Fruit fly (Drosophila melanogaster) whole organism, embryonic: Measurements from ENCODE around the gene Ptp10D.

Experiments
- ATbp ChIP-seq: fragments of 200-800 bp; sonication (Bioruptor generic); optimal IDR thresholded peaks from 2 replicates; lab custom pipeline; 2017; ENCODE audit warnings: missing biosample characterization, mild to moderate bottlenecking, missing genetic modification characterization, missing genetic modification reagents
- B-H2 ChIP-seq: fragments of 200-800 bp; sonication (Bioruptor generic); optimal IDR thresholded peaks from 2 replicates; lab custom pipeline; 2018; ENCODE audit warnings: missing biosample characterization, mild to moderate bottlenecking, missing genetic modification characterization
- Blimp-1 ChIP-seq: fragments of 200-800 bp; sonication (Bioruptor generic); optimal IDR thresholded peaks from 3 replicates; lab custom pipeline; 2018; ENCODE audit warnings: missing biosample characterization, missing genetic modification characterization, mild to moderate bottlenecking, moderate library complexity, missing genetic modification reagents
- C15 ChIP-seq: fragments of 200-800 bp; sonication (Bioruptor generic); IDR thresholded peaks from 3 replicates; pipeline ENCODE4 v1.3.6; 2022; ENCODE audit warnings: missing biosample characterization, missing genetic modification characterization
- CG10274 ChIP-seq: fragments of 200-800 bp; sonication (Bioruptor generic); optimal IDR thresholded peaks from 3 replicates; lab custom pipeline; 2017; ENCODE audit warnings: missing biosample characterization, mild to moderate bottlenecking, missing genetic modification characterization
- CG10543 ChIP-seq: fragments of 200-800 bp; sonication (Bioruptor generic); optimal IDR thresholded peaks from 3 replicates; lab custom pipeline; 2017; ENCODE audit warnings: missing biosample characterization, mild to moderate bottlenecking, missing genetic modification characterization, moderate library complexity
- CG1603 ChIP-seq: fragments of 200-800 bp; sonication (Bioruptor generic); optimal IDR thresholded peaks from 2 replicates; lab custom pipeline; 2019; ENCODE audit warnings: missing biosample characterization, mild to moderate bottlenecking, missing genetic modification characterization, moderate library complexity
- CG18599 ChIP-seq: fragments of 200-800 bp; sonication (Bioruptor generic); optimal IDR thresholded peaks from 3 replicates; lab custom pipeline; 2017; ENCODE audit warnings: missing biosample characterization, missing genetic modification characterization, mild to moderate bottlenecking, moderate library complexity, missing genetic modification reagents
- CG2678 ChIP-seq: fragments of 200-800 bp; sonication (Bioruptor generic); optimal IDR thresholded peaks from 3 replicates; lab custom pipeline; 2019; ENCODE audit warnings: missing biosample characterization, mild to moderate bottlenecking, missing genetic modification characterization, moderate library complexity
- CG2875 ChIP-seq: fragments of 200-800 bp; sonication (Bioruptor generic); optimal IDR thresholded peaks from 2 replicates; lab custom pipeline; 2017; ENCODE audit warnings: missing biosample characterization, mild to moderate bottlenecking, missing genetic modification characterization, missing genetic modification reagents
- CG32532 ChIP-seq: fragments of 200-800 bp; sonication (Bioruptor generic); IDR thresholded peaks from 2 replicates; pipeline ENCODE4 v1.3.6; 2022; ENCODE audit warnings: missing biosample characterization, missing genetic modification characterization
- CG4424 ChIP-seq: fragments of 200-800 bp; sonication (Bioruptor generic); optimal IDR thresholded peaks from 3 replicates; lab custom pipeline; 2016; ENCODE audit warnings: missing biosample characterization, missing genetic modification characterization
- CG5245 ChIP-seq: fragments of 200-800 bp; sonication (Bioruptor generic); optimal IDR thresholded peaks from 3 replicates; lab custom pipeline; 2016; ENCODE audit warnings: missing biosample characterization, missing genetic modification characterization
- CG6654 ChIP-seq: fragments of 200-800 bp; sonication (Bioruptor generic); optimal IDR thresholded peaks from 2 replicates; lab custom pipeline; 2017; ENCODE audit warnings: missing biosample characterization, mild to moderate bottlenecking, missing genetic modification characterization
- CG8290 ChIP-seq, 3 experiments: fragments of 200-800 bp; sonication (Bioruptor generic); optimal IDR thresholded peaks; 2 replicates each; lab custom pipeline; 2016 to 2019; ENCODE audit warnings: missing biosample characterization in 3 of 3, missing genetic modification characterization in 3 of 3, mild to moderate bottlenecking in 2 of 3, moderate library complexity in 1 of 3
- Drgx ChIP-seq: fragments of 200-800 bp; sonication (Bioruptor generic); IDR thresholded peaks from 2 replicates; pipeline ENCODE4 v1.3.6; 2022; ENCODE audit warnings: missing biosample characterization, missing genetic modification characterization
- E2f1 ChIP-seq: fragments of 200-800 bp; sonication (Bioruptor generic); IDR thresholded peaks from 2 replicates; pipeline ENCODE4 v1.3.6; 2022; ENCODE audit warnings: missing biosample characterization, missing genetic modification characterization
- Fer1 ChIP-seq: fragments of 200-800 bp; sonication (Bioruptor generic); optimal IDR thresholded peaks from 2 replicates; lab custom pipeline; 2017; ENCODE audit warnings: missing biosample characterization, mild to moderate bottlenecking, missing genetic modification characterization
- Fer3 ChIP-seq: fragments of 200-800 bp; sonication (Bioruptor generic); optimal IDR thresholded peaks from 2 replicates; lab custom pipeline; 2018; ENCODE audit warnings: missing biosample characterization, mild to moderate bottlenecking, missing genetic modification characterization, moderate library complexity
- HLH3B ChIP-seq: fragments of 200-800 bp; sonication (Bioruptor generic); IDR thresholded peaks from 2 replicates; pipeline ENCODE4 v1.3.6; 2022; ENCODE audit warnings: missing biosample characterization, missing genetic modification characterization
- HmgZ ChIP-seq: fragments of 200-800 bp; sonication (Bioruptor generic); optimal IDR thresholded peaks from 2 replicates; lab custom pipeline; 2018; ENCODE audit warnings: missing biosample characterization, mild to moderate bottlenecking, missing genetic modification characterization
- NfI ChIP-seq: fragments of 200-800 bp; sonication (Bioruptor generic); optimal IDR thresholded peaks from 3 replicates; lab custom pipeline; 2018; ENCODE audit warnings: missing biosample characterization, mild to moderate bottlenecking, missing genetic modification characterization, moderate library complexity
- Oli ChIP-seq: fragments of 200-800 bp; sonication (Bioruptor generic); optimal IDR thresholded peaks from 2 replicates; lab custom pipeline; 2018; ENCODE audit warnings: missing biosample characterization, mild to moderate bottlenecking, missing genetic modification characterization, moderate library complexity
- Optix ChIP-seq: fragments of 200-800 bp; sonication (Bioruptor generic); IDR thresholded peaks from 3 replicates; pipeline ENCODE4 v1.3.6; 2022; ENCODE audit warnings: missing biosample characterization, missing genetic modification characterization
- Ptx1 ChIP-seq: fragments of 200-800 bp; sonication (Bioruptor generic); IDR thresholded peaks from 2 replicates; pipeline ENCODE4 v1.3.6; 2022; ENCODE audit warnings: missing biosample characterization, missing genetic modification characterization
- Sox102F ChIP-seq: fragments of 200-800 bp; sonication (Bioruptor generic); optimal IDR thresholded peaks from 2 replicates; lab custom pipeline; 2018; ENCODE audit warnings: missing biosample characterization, mild to moderate bottlenecking, missing genetic modification characterization, moderate library complexity
- Sry-β ChIP-seq: fragments of 200-800 bp; sonication (Bioruptor generic); optimal IDR thresholded peaks from 2 replicates; lab custom pipeline; 2018; ENCODE audit warnings: missing biosample characterization, mild to moderate bottlenecking, missing genetic modification characterization, moderate library complexity
- Xbp1 ChIP-seq: fragments of 200-800 bp; sonication (Bioruptor generic); optimal IDR thresholded peaks from 3 replicates; lab custom pipeline; 2016; ENCODE audit warnings: missing biosample characterization, mild to moderate bottlenecking, missing genetic modification characterization
- bcd ChIP-seq: fragments of 200-800 bp; sonication (Bioruptor generic); optimal IDR thresholded peaks from 2 replicates; lab custom pipeline; 2017; ENCODE audit warnings: missing biosample characterization, mild to moderate bottlenecking, missing genetic modification characterization
- chif ChIP-seq, 2 experiments: fragments of 200-800 bp; sonication (Bioruptor generic); optimal IDR thresholded peaks; 3 replicates each; lab custom pipeline; 2016; ENCODE audit warnings: missing biosample characterization in 2 of 2, missing genetic modification characterization in 2 of 2
- ci ChIP-seq: fragments of 200-800 bp; sonication (Bioruptor generic); IDR thresholded peaks from 3 replicates; pipeline ENCODE4 v1.3.6; 2022; ENCODE audit warnings: missing biosample characterization, missing genetic modification characterization
- dmrt99B ChIP-seq: fragments of 200-800 bp; sonication (Bioruptor generic); optimal IDR thresholded peaks from 2 replicates; lab custom pipeline; 2018; ENCODE audit warnings: missing biosample characterization, mild to moderate bottlenecking, missing genetic modification characterization, moderate library complexity
- esg ChIP-seq: fragments of 200-800 bp; sonication (Bioruptor generic); conservative IDR thresholded peaks from 2 replicates; pipeline ENCODE4 v1.3.6; 2022; ENCODE audit warnings: missing biosample characterization, missing genetic modification characterization
- exex ChIP-seq: fragments of 200-800 bp; sonication (Bioruptor generic); optimal IDR thresholded peaks from 4 replicates; lab custom pipeline; 2018; ENCODE audit warnings: missing biosample characterization, mild to moderate bottlenecking, missing genetic modification characterization, moderate library complexity
- fd3F ChIP-seq: fragments of 200-800 bp; sonication (Bioruptor generic); optimal IDR thresholded peaks from 2 replicates; lab custom pipeline; 2018; ENCODE audit warnings: missing biosample characterization, mild to moderate bottlenecking, missing genetic modification characterization, moderate library complexity
- fd96Cb ChIP-seq: fragments of 200-800 bp; sonication (Bioruptor generic); optimal IDR thresholded peaks from 2 replicates; lab custom pipeline; 2018; ENCODE audit warnings: missing biosample characterization, mild to moderate bottlenecking, missing genetic modification characterization, moderate library complexity
- h ChIP-seq: fragments of >200 bp; optimal IDR thresholded peaks from 2 replicates; lab custom pipeline; 2017
- jigr1 ChIP-seq: fragments of 200-800 bp; sonication (Bioruptor generic); IDR thresholded peaks from 3 replicates; pipeline ENCODE4 v1.3.6; 2022; ENCODE audit warnings: missing biosample characterization, missing genetic modification characterization
- jumu ChIP-seq: fragments of 200-800 bp; sonication (Bioruptor generic); optimal IDR thresholded peaks from 3 replicates; lab custom pipeline; 2016; ENCODE audit warnings: missing biosample characterization, missing genetic modification characterization
- ken ChIP-seq: fragments of 200-800 bp; sonication (Bioruptor generic); IDR thresholded peaks from 3 replicates; pipeline ENCODE4 v1.3.6; 2022; ENCODE audit warnings: missing biosample characterization, missing genetic modification characterization
- lilli ChIP-seq: fragments of 200-800 bp; sonication (Bioruptor generic); optimal IDR thresholded peaks from 3 replicates; lab custom pipeline; 2016; ENCODE audit warnings: missing biosample characterization, missing genetic modification characterization
- lmd ChIP-seq: fragments of 200-800 bp; sonication (Bioruptor generic); IDR thresholded peaks from 2 replicates; pipeline ENCODE4 v1.3.6; 2022; ENCODE audit warnings: missing biosample characterization, missing genetic modification characterization
- pan ChIP-seq, 4 experiments: fragments of >200 bp in 3 of 4; fragments of 200-800 bp in 1 of 4; sonication (Bioruptor generic) in 1 of 4; optimal IDR thresholded peaks in 3 of 4; IDR thresholded peaks in 1 of 4; 2 replicates each; pipeline versions ENCODE4 v1.3.6 to Lab custom; 2017 to 2022; ENCODE audit warnings: missing biosample characterization in 2 of 4, missing genetic modification characterization in 2 of 4, mixed read lengths in 1 of 4
- prd ChIP-seq, 3 experiments: fragments of >200 bp in 2 of 3; fragments of 200-800 bp in 1 of 3; sonication (Bioruptor generic) in 1 of 3; optimal IDR thresholded peaks in 2 of 3; IDR thresholded peaks in 1 of 3; 2 replicates in 2 of 3; 3 replicates in 1 of 3; pipeline versions ENCODE4 v1.3.6 to Lab custom; 2017 to 2022; ENCODE audit warnings: missing biosample characterization in 1 of 3, missing genetic modification characterization in 1 of 3
- sob ChIP-seq: fragments of 200-800 bp; sonication (Bioruptor generic); IDR thresholded peaks from 2 replicates; pipeline ENCODE4 v1.3.6; 2022; ENCODE audit warnings: missing biosample characterization, missing genetic modification characterization
- tio ChIP-seq: fragments of 200-800 bp; sonication (Bioruptor generic); optimal IDR thresholded peaks from 2 replicates; lab custom pipeline; 2017; ENCODE audit warnings: missing biosample characterization, missing genetic modification characterization, inconsistent platforms
- toy ChIP-seq: fragments of 200-800 bp; sonication (Bioruptor generic); IDR thresholded peaks from 2 replicates; pipeline ENCODE4 v1.3.6; 2022; ENCODE audit warnings: missing biosample characterization, missing genetic modification characterization
- ttk ChIP-seq: fragments of 200-800 bp; sonication (Bioruptor generic); IDR thresholded peaks from 2 replicates; pipeline ENCODE4 v2.1.2; 2022; ENCODE audit warnings: missing biosample characterization, missing genetic modification characterization
- zfh2 ChIP-seq: fragments of 200-800 bp; sonication (Bioruptor generic); optimal IDR thresholded peaks from 2 replicates; lab custom pipeline; 2016; ENCODE audit warnings: missing biosample characterization, missing genetic modification characterization

The Ptp10D gene

DNA sequence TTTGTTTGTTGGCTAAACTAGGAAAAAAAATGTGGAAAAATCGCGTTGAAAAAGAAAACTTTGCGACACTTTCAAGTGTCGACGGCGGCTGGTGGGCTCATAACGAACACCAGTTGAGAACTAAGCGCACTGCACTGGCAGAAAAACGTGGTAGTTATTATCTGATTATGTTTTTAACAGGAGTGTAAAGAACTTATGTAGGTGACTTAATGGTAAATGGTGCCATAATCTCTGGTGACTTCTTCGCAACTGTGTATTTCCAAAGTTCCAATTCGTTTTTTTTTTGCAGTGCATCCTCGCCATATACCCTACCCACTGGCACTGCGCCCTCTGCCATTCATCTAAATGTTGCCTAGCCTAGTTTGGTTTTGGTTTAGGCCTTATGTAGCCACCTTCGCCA, 31.2 kb downstream of the Ptp10D start (continued):
- TF ChIP-seq Xbp1 (GFP tag; lab: Kevin White, UChicago): peak; percentile 46
- TF ChIP-seq CG6654: peak; percentile 7
- TF ChIP-seq E2f1 (GFP tag; lab: Robert Waterston, UW): peak; percentile 37; the same call in 1 of the 2 replicates
- peak; percentile 49 for TF ChIP-seq dmrt99B
- TF ChIP-seq CG10274 (GFP tag; lab: Kevin White, UChicago): no peak
- peak; percentile 24; the same call in 1 of the 2 replicates for TF ChIP-seq esg
- no peak for TF ChIP-seq B-H2 (GFP tag; lab: Kevin White, UChicago)
- no peak for TF ChIP-seq jigr1
- peak; percentile 19 for TF ChIP-seq Fer1
- peak; percentile 25 for TF ChIP-seq CG4424 (GFP tag; lab: Kevin White, UChicago)
- peak; percentile 33 for TF ChIP-seq CG2678 (tag; lab: Kevin White, UChicago)
- TF ChIP-seq ci (GFP tag; lab: Robert Waterston, UW): 0 out of 3 replicates have a peak, but pooled peaks have one; percentile 47
- no peak for TF ChIP-seq h (lab: Kevin White, UChicago)
- peak; percentile 64 for TF ChIP-seq CG1603 (tag; lab: Kevin White, UChicago)
- peak; percentile 46 for TF ChIP-seq ATbp (GFP tag; lab: Kevin White, UChicago)
- TF ChIP-seq Oli (tag; lab: Kevin White, UChicago): peak; percentile 49
- peak; percentile 54 for TF ChIP-seq Sox102F (GFP tag; lab: Kevin White, UChicago)
- TF ChIP-seq tio (GFP tag; lab: Kevin White, UChicago): peak; percentile 14
- peak; percentile 78 for TF ChIP-seq Drgx (GFP tag; lab: Robert Waterston, UW)
- TF ChIP-seq lmd: peak; percentile 57
- TF ChIP-seq CG10543 (GFP tag; lab: Kevin White, UChicago): no peak
- TF ChIP-seq prd (optimal IDR thresholded peaks at IDR 0.05; lab: Kevin White, UChicago): no peak
- peak; percentile 56; the same call in 2 of the 3 replicates for TF ChIP-seq prd (GFP tag; IDR thresholded peaks at IDR 0.05; lab: Robert Waterston, UW)
- peak; percentile 20 for TF ChIP-seq NfI (GFP tag; lab: Kevin White, UChicago)
- no peak for TF ChIP-seq Sry-β
- peak; percentile 44; the same call in 1 of the 2 replicates for TF ChIP-seq CG32532
- no peak for TF ChIP-seq zfh2 (GFP tag; lab: Kevin White, UChicago)
- TF ChIP-seq CG18599 (GFP tag; lab: Kevin White, UChicago): peak; percentile 13
- peak; percentile 33; the same call in 1 of the 3 replicates for TF ChIP-seq Optix (GFP tag; lab: Robert Waterston, UW)
- no peak for TF ChIP-seq Fer3 (tag; lab: Kevin White, UChicago)
- no peak for TF ChIP-seq exex (tag; lab: Kevin White, UChicago)
- peak; percentile 22 for TF ChIP-seq bcd (GFP tag; lab: Kevin White, UChicago)
- no peak for TF ChIP-seq CG5245 (GFP tag; lab: Kevin White, UChicago)
- TF ChIP-seq ttk (GFP tag; lab: Robert Waterston, UW): peak; percentile 48; the same call in 1 of the 2 replicates
- no peak for TF ChIP-seq pan (optimal IDR thresholded peaks at IDR 0.05; lab: Kevin White, UChicago)
- TF ChIP-seq pan (GFP tag; optimal IDR thresholded peaks at IDR 0.05 in 1 of 2, IDR thresholded peaks at IDR 0.05 in 1 of 2): peak in 1 of 2 experiments; percentile 38
- TF ChIP-seq toy: no peak
- TF ChIP-seq CG8290 (GFP tag; optimal IDR thresholded peaks at IDR 0.05; lab: Kevin White, UChicago): no peak
- TF ChIP-seq CG8290 (tag; optimal IDR thresholded peaks at IDR 0.05; lab: Kevin White, UChicago): peak in 1 of 2 experiments; percentile 39
- TF ChIP-seq lilli (GFP tag; lab: Kevin White, UChicago): peak; percentile 2
- TF ChIP-seq HLH3B: peak; percentile 47
- 0 out of 3 replicates have a peak, but pooled peaks have one; percentile 57 for TF ChIP-seq ken
- peak; percentile 32; the same call in 1 of the 2 replicates for TF ChIP-seq Ptx1 (GFP tag; lab: Robert Waterston, UW)
- no peak for TF ChIP-seq HmgZ (tag; lab: Kevin White, UChicago)
- peak; percentile 34 for TF ChIP-seq Blimp-1 (GFP tag; lab: Kevin White, UChicago)
- peak; percentile 13 for TF ChIP-seq jumu (GFP tag; lab: Kevin White, UChicago)
- no peak for TF ChIP-seq CG2875 (GFP tag; lab: Kevin White, UChicago)
- 0 out of 2 replicates have a peak, but pooled peaks have one; percentile 12 for TF ChIP-seq sob
- TF ChIP-seq C15 (GFP tag; lab: Robert Waterston, UW): no peak
- no peak for TF ChIP-seq fd3F (GFP tag; lab: Kevin White, UChicago)
- TF ChIP-seq fd96Cb (tag; lab: Kevin White, UChicago): peak; percentile 48
- TF ChIP-seq chif (GFP tag; optimal IDR thresholded peaks at IDR 0.05; lab: Kevin White, UChicago): peak; percentile 12 to 47
